Worm (Caenorhabditis elegans) whole organism, mixed stage, embryonic: ENCODE measurements around the gene inos-1.

Experiments used
- M03D4.4 ChIP-seq: sonication (generic microtip); optimal IDR thresholded peaks from 2 replicates; lab custom pipeline; 2017; ENCODE audit warnings: mild to moderate bottlenecking, missing genetic modification characterization, missing compliant biosample characterization
- bed-3 ChIP-seq: fragments of 200-800 bp; sonication (Bioruptor generic); optimal IDR thresholded peaks from 3 replicates; lab custom pipeline; 2018; ENCODE audit warnings: mild to moderate bottlenecking, missing genetic modification characterization, moderate library complexity, missing compliant biosample characterization
- blmp-1 ChIP-seq: fragments of 150-350 bp; optimal IDR thresholded peaks from 2 replicates; lab custom pipeline; 2014; ENCODE audit warnings: missing biosample characterization, missing genetic modification characterization
- ceh-39 ChIP-seq: fragments of 150-350 bp; optimal IDR thresholded peaks from 2 replicates; lab custom pipeline; 2014; ENCODE audit warnings: missing biosample characterization, missing genetic modification characterization
- cnd-1 ChIP-seq: fragments of 200-800 bp; sonication (Bioruptor generic); optimal IDR thresholded peaks from 2 replicates; lab custom pipeline; 2018; ENCODE audit warnings: mild to moderate bottlenecking, missing genetic modification characterization, missing compliant biosample characterization
- drap-1 ChIP-seq: fragments of 200-800 bp; sonication (Bioruptor generic); optimal IDR thresholded peaks from 3 replicates; lab custom pipeline; 2018; ENCODE audit warnings: mild to moderate bottlenecking, missing genetic modification characterization, missing compliant biosample characterization
- elt-1 ChIP-seq: sonication (generic microtip); optimal IDR thresholded peaks from 2 replicates; lab custom pipeline; 2017; ENCODE audit warnings: missing genetic modification characterization, mild to moderate bottlenecking, missing compliant biosample characterization, antibody characterized with exemption, moderate library complexity, borderline replicate concordance; ENCODE audit not compliant: insufficient read depth
- flh-1 ChIP-seq: fragments of 200-800 bp; sonication (Bioruptor generic); optimal IDR thresholded peaks from 2 replicates; lab custom pipeline; 2018; ENCODE audit warnings: mild to moderate bottlenecking, missing genetic modification characterization, moderate library complexity, missing compliant biosample characterization
- ham-2 ChIP-seq: fragments of 200-800 bp; sonication (Bioruptor generic); optimal IDR thresholded peaks from 2 replicates; lab custom pipeline; 2018; ENCODE audit warnings: mild to moderate bottlenecking, missing genetic modification characterization, missing compliant biosample characterization
- lin-13 ChIP-seq: fragments of 150-350 bp; optimal IDR thresholded peaks from 2 replicates; lab custom pipeline; 2014; ENCODE audit warnings: missing biosample characterization, missing genetic modification characterization
- lin-32 ChIP-seq: fragments of 200-800 bp; sonication (Bioruptor generic); optimal IDR thresholded peaks from 2 replicates; lab custom pipeline; 2018; ENCODE audit warnings: mild to moderate bottlenecking, missing genetic modification characterization, missing compliant biosample characterization
- lsy-2 ChIP-seq: fragments of 150-350 bp; optimal IDR thresholded peaks from 2 replicates; lab custom pipeline; 2014; ENCODE audit warnings: missing biosample characterization, missing genetic modification characterization
- mab-5 ChIP-seq: fragments of 150-350 bp; optimal IDR thresholded peaks from 2 replicates; lab custom pipeline; 2014; ENCODE audit warnings: missing biosample characterization, missing genetic modification characterization
- mep-1 ChIP-seq: fragments of 150-350 bp; optimal IDR thresholded peaks from 2 replicates; lab custom pipeline; 2017; ENCODE audit warnings: missing biosample characterization, missing genetic modification reagents, missing genetic modification characterization, inconsistent platforms
- mls-2 ChIP-seq: sonication (generic microtip); optimal IDR thresholded peaks from 2 replicates; lab custom pipeline; 2016; ENCODE audit warnings: mild to moderate bottlenecking, missing genetic modification characterization, moderate library complexity, missing compliant biosample characterization
- nhr-2 ChIP-seq: fragments of 150-350 bp; optimal IDR thresholded peaks from 2 replicates; lab custom pipeline; 2014; ENCODE audit warnings: missing biosample characterization, missing genetic modification characterization
- nhr-237 ChIP-seq: fragments of 150-350 bp; optimal IDR thresholded peaks from 2 replicates; lab custom pipeline; 2014; ENCODE audit warnings: missing biosample characterization, missing genetic modification characterization
- nhr-28 ChIP-seq: fragments of 150-350 bp; optimal IDR thresholded peaks from 2 replicates; lab custom pipeline; 2014; ENCODE audit warnings: missing biosample characterization, missing genetic modification characterization
- nhr-76 ChIP-seq: sonication (generic microtip); optimal IDR thresholded peaks from 2 replicates; lab custom pipeline; 2017; ENCODE audit warnings: missing biosample characterization, missing genetic modification characterization
- pha-4 ChIP-seq: fragments of 150-350 bp; optimal IDR thresholded peaks from 2 replicates; lab custom pipeline; 2018; ENCODE audit warnings: missing biosample characterization, missing genetic modification reagents, missing genetic modification characterization
- snpc-4 ChIP-seq: fragments of 150-350 bp; optimal IDR thresholded peaks from 2 replicates; lab custom pipeline; 2014; ENCODE audit warnings: missing biosample characterization, missing genetic modification characterization
- sptf-1 ChIP-seq: sonication (generic microtip); optimal IDR thresholded peaks from 2 replicates; lab custom pipeline; 2017; ENCODE audit warnings: mild to moderate bottlenecking, missing genetic modification characterization, moderate library complexity, missing compliant biosample characterization
- tbx-8 ChIP-seq: fragments of 200-800 bp; sonication (Bioruptor generic); optimal IDR thresholded peaks from 2 replicates; lab custom pipeline; 2018; ENCODE audit warnings: mild to moderate bottlenecking, missing genetic modification characterization, moderate library complexity, missing compliant biosample characterization
- unc-120 ChIP-seq: sonication (generic microtip); optimal IDR thresholded peaks from 2 replicates; lab custom pipeline; 2017; ENCODE audit warnings: missing genetic modification characterization, missing compliant biosample characterization; ENCODE audit not compliant: poor library complexity, severe bottlenecking
- unc-62 ChIP-seq: fragments of 150-350 bp; optimal IDR thresholded peaks from 2 replicates; lab custom pipeline; 2014; ENCODE audit warnings: missing biosample characterization, missing genetic modification reagents, missing genetic modification characterization
- ztf-11 ChIP-seq: fragments of 150-350 bp; optimal IDR thresholded peaks from 2 replicates; lab custom pipeline; 2014; ENCODE audit warnings: missing biosample characterization, missing genetic modification characterization

The inos-1 gene

ce11 chrII:11675877-11676473 is 24.1 kb downstream of the inos-1 start, which contains the start of the genes trr-1 and C47D12.2:
trr-1 (minus strand) TSS chrII:11675927.
C47D12.2 (plus strand) TSS chrII:11676306.
- TF ChIP-seq unc-62 (GFP tag; lab: Kevin White, UChicago) (no peak), lin-13 (tag; lab: Kevin White, UChicago) (peak; percentile 72), pha-4 (tag; lab: Kevin White, UChicago) (peak; percentile 49)

DNA sequence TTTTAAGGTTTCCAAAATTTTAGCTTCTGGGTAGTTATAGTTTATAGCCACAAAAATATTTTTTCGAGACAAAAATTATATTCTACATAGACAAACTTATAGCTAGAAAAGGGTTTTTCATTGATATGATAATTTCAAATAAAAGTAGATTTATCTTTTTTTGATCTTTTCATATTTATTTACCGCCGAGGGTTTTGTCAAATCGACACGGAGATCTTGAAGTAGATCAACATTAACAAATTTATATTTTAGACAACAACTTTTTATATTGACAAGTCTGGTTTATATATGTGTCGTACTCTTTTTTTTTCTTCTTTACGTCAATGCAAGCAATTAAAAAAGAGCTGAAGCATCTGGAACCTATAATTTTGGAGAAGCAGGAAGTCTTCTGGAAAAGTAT is 41.2 kb downstream of the inos-1 start:
- TF ChIP-seq mab-5 (tag; lab: Kevin White, UChicago) (no peak), nhr-237 (tag; lab: Kevin White, UChicago) (no peak), ztf-11 (tag; lab: Kevin White, UChicago) (no peak), sptf-1 (tag; lab: Kevin White, UChicago) (no peak), unc-120 (no peak), lin-13 (tag; lab: Kevin White, UChicago) (no peak), elt-1 (no peak), pha-4 (tag; lab: Kevin White, UChicago) (no peak), bed-3 (GFP tag; lab: Kevin White, UChicago) (no peak), nhr-76 (tag; lab: Kevin White, UChicago) (no peak), nhr-2 (tag; lab: Kevin White, UChicago) (no peak), tbx-8 (GFP tag; lab: Kevin White, UChicago) (no peak), unc-62 (GFP tag; lab: Kevin White, UChicago) (no peak), ceh-39 (tag; lab: Kevin White, UChicago) (no peak)
- TF ChIP-seq, all 35 proteins: peak for 0

ce11 chrII:11657079-11657478 is 43.0 kb downstream of the inos-1 start, which contains the start of gene nep-1:
nep-1 (minus strand) TSS chrII:11657179.
- no peak for TF ChIP-seq lin-13 (tag; lab: Kevin White, UChicago)
- TF ChIP-seq blmp-1 (tag; lab: Kevin White, UChicago): no peak
- TF ChIP-seq mls-2 (tag; lab: Kevin White, UChicago): no peak
- no peak for TF ChIP-seq nhr-76 (tag; lab: Kevin White, UChicago)
- TF ChIP-seq ham-2 (GFP tag; lab: Kevin White, UChicago): no peak
- no peak for TF ChIP-seq drap-1 (GFP tag; lab: Kevin White, UChicago)

DNA sequence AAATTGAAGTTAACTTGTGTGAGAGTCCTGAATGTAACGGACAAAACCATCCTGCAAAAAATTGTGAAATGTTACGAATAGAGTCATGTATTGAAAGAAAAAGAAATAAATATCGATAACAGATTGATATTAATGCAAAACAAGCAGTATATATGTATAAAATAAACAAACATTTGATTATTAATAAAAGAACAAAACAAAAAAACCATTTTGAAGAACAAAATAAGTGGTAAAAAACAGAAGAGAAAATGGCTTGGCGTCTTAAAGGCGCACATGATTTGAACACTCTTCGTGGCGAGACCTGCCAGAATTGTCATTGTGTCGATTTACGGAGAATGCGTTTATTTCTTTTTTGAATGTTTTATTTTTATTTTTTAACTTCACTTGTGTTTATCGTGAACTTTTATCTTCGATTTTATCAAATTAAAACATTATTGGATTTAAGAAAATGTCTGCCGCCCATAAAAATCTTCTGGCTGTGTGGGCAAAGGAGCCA is 47.4 kb downstream of the inos-1 start, which contains the start of the genes rad-23 and rpn-12:
Gene rad-23, minus strand, starts transcription at position 51 of the 496 bp plus-strand sequence.
Gene rpn-12, plus strand, starts transcription at position 446 of the 496 bp plus-strand sequence.
- TF ChIP-seq blmp-1 (tag; lab: Kevin White, UChicago): no peak
- TF ChIP-seq ceh-39 (tag; lab: Kevin White, UChicago): peak; percentile 33
- peak; percentile 4 for TF ChIP-seq nhr-237 (tag; lab: Kevin White, UChicago)
- TF ChIP-seq mep-1: peak; percentile 90
- TF ChIP-seq lsy-2 (tag; lab: Kevin White, UChicago): peak; percentile 73
- TF ChIP-seq snpc-4 (tag; lab: Kevin White, UChicago): no peak
- no peak for TF ChIP-seq sptf-1 (tag; lab: Kevin White, UChicago)
- TF ChIP-seq unc-62 (GFP tag; lab: Kevin White, UChicago): no peak
- TF ChIP-seq elt-1: no peak
- TF ChIP-seq lin-32 (GFP tag; lab: Kevin White, UChicago): no peak
- TF ChIP-seq, all 35 proteins: peak for 4

DNA sequence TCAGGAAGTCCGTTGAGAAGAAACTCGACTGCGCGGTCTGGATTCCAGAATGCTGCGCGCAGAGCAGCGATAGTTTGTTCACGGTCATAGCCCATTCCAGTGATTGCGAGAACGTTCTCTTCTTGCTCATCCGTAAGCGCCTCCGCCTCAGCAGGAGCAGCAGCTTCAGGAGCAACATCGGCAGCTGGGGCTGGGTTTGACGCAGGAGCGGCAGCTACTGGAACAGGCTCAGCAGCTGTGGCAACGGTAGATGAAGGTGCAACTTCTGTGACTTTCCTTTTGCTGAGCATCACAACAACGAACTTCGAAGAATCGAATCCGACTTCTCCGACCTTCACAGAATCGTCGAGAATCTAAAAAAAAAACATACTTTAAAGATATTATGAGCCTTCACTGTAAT is 48.0 kb downstream of the inos-1 start:
- TF ChIP-seq flh-1 (GFP tag; lab: Kevin White, UChicago) (no peak), sptf-1 (tag; lab: Kevin White, UChicago) (no peak), M03D4.4 (no peak)

DNA sequence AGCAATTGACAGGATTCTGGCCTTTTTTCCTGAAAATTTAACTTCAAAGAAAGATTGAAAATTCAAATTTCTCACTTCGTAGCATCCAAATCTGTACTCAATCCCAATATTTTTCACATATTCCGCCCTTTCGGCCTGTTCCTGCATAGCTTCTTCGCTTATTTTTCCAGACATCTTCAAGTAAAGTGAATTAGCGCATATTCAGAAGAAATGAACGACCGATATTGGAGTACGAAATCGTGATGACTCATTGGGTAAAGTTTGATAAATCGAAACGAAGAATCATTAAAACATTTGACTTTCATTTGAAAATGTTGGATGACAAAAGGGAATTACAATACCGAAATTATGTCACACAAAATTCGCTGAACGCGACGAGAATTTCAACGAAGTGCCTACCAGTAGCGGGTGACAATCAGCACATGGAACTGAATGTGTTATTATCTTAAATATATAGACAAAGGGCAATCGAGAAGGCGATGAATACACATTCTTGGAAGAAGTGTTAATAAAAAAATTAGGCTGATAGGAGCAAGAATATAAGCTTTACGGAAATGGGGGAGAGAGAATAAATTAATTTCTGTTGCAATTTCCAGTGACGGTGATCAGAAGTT is 49.0 kb downstream of the inos-1 start, which contains the start of gene coa-7:
Gene coa-7, minus strand, starts transcription at position 174 of the 614 bp plus-strand sequence.
- TF ChIP-seq mab-5 (tag; lab: Kevin White, UChicago): no peak
- TF ChIP-seq nhr-2 (tag; lab: Kevin White, UChicago): no peak
- TF ChIP-seq blmp-1 (tag; lab: Kevin White, UChicago): no peak
- TF ChIP-seq cnd-1 (tag; lab: Kevin White, UChicago): no peak
- no peak for TF ChIP-seq ztf-11 (tag; lab: Kevin White, UChicago)
- TF ChIP-seq nhr-237 (tag; lab: Kevin White, UChicago): no peak
- TF ChIP-seq nhr-28 (tag; lab: Kevin White, UChicago): no peak
- TF ChIP-seq mep-1: no peak
- no peak for TF ChIP-seq drap-1 (GFP tag; lab: Kevin White, UChicago)
- no peak for TF ChIP-seq pha-4 (tag; lab: Kevin White, UChicago)
